Fruit fly (Drosophila melanogaster) whole organism, embryonic: Measurements from ENCODE around the gene CG9855.

Experiments
- Aef1 ChIP-seq: fragments of 200-800 bp; sonication (Bioruptor generic); IDR thresholded peaks from 3 replicates; pipeline ENCODE4 v1.3.6; 2022; ENCODE audit warnings: missing biosample characterization, missing genetic modification characterization
- CG12104 ChIP-seq: fragments of 200-800 bp; sonication (Bioruptor generic); optimal IDR thresholded peaks from 3 replicates; lab custom pipeline; 2016; ENCODE audit warnings: missing biosample characterization, missing genetic modification characterization
- CG13424 ChIP-seq: fragments of 200-800 bp; sonication (Bioruptor generic); optimal IDR thresholded peaks from 2 replicates; lab custom pipeline; 2019; ENCODE audit warnings: missing biosample characterization, mild to moderate bottlenecking, missing genetic modification characterization, moderate library complexity
- CG14710 ChIP-seq: fragments of 200-800 bp; sonication (Bioruptor generic); optimal IDR thresholded peaks from 3 replicates; lab custom pipeline; 2019; ENCODE audit warnings: missing biosample characterization, mild to moderate bottlenecking, missing genetic modification characterization, moderate library complexity
- CG1529 ChIP-seq: fragments of 200-800 bp; sonication (Bioruptor generic); optimal IDR thresholded peaks from 3 replicates; lab custom pipeline; 2018; ENCODE audit warnings: missing biosample characterization, missing genetic modification characterization
- CG17361 ChIP-seq: fragments of 200-800 bp; sonication (Bioruptor generic); IDR thresholded peaks from 3 replicates; pipeline ENCODE4 v1.3.6; 2022; ENCODE audit warnings: missing biosample characterization, missing genetic modification characterization
- CG17912 ChIP-seq: fragments of 200-800 bp; sonication (Bioruptor generic); optimal IDR thresholded peaks from 2 replicates; lab custom pipeline; 2018; ENCODE audit warnings: missing biosample characterization, mild to moderate bottlenecking, missing genetic modification characterization
- CG2116 ChIP-seq: fragments of 200-800 bp; sonication (Bioruptor generic); optimal IDR thresholded peaks from 3 replicates; lab custom pipeline; 2018; ENCODE audit warnings: missing biosample characterization, mild to moderate bottlenecking, missing genetic modification characterization
- CG2712 ChIP-seq: fragments of 200-800 bp; optimal IDR thresholded peaks from 3 replicates; lab custom pipeline; 2019; ENCODE audit warnings: missing biosample characterization, mild to moderate bottlenecking, missing genetic modification characterization, moderate library complexity
- CG3163 ChIP-seq: fragments of 200-800 bp; sonication (Bioruptor generic); optimal IDR thresholded peaks from 3 replicates; lab custom pipeline; 2016; ENCODE audit warnings: missing biosample characterization, missing genetic modification characterization
- CG3995 ChIP-seq: fragments of 200-800 bp; sonication (Bioruptor generic); optimal IDR thresholded peaks from 3 replicates; lab custom pipeline; 2016; ENCODE audit warnings: missing biosample characterization, missing genetic modification characterization
- CG42726 ChIP-seq: fragments of 200-800 bp; sonication (Bioruptor generic); IDR thresholded peaks from 2 replicates; pipeline ENCODE4 v1.3.6; 2022; ENCODE audit warnings: missing biosample characterization, missing genetic modification characterization; ENCODE audit not compliant: partially characterized antibody
- CG4854 ChIP-seq: fragments of 200-800 bp; sonication (Bioruptor generic); optimal IDR thresholded peaks from 2 replicates; lab custom pipeline; 2016; ENCODE audit warnings: missing biosample characterization, missing genetic modification characterization, inconsistent platforms
- CG5245 ChIP-seq: fragments of 200-800 bp; sonication (Bioruptor generic); optimal IDR thresholded peaks from 3 replicates; lab custom pipeline; 2016; ENCODE audit warnings: missing biosample characterization, missing genetic modification characterization
- CG6765 ChIP-seq: fragments of 200-800 bp; sonication (Bioruptor generic); optimal IDR thresholded peaks from 3 replicates; lab custom pipeline; 2017; ENCODE audit warnings: missing biosample characterization, mild to moderate bottlenecking, missing genetic modification characterization
- CHES-1-like ChIP-seq: fragments of 200-800 bp; sonication (Bioruptor generic); optimal IDR thresholded peaks from 2 replicates; lab custom pipeline; 2016; ENCODE audit warnings: missing biosample characterization, missing genetic modification characterization
- Dll ChIP-seq: fragments of 200-800 bp; sonication (Bioruptor generic); IDR thresholded peaks from 4 replicates; pipeline ENCODE4 v1.3.6; 2022; ENCODE audit warnings: missing biosample characterization, missing genetic modification characterization; ENCODE audit not compliant: partially characterized antibody
- Ets97D ChIP-seq: fragments of 200-800 bp; sonication (Bioruptor generic); optimal IDR thresholded peaks from 3 replicates; lab custom pipeline; 2016; ENCODE audit warnings: missing biosample characterization, missing genetic modification characterization
- H15 ChIP-seq: fragments of 200-800 bp; sonication (Bioruptor generic); IDR thresholded peaks from 3 replicates; pipeline ENCODE4 v1.3.6; 2022; ENCODE audit warnings: missing biosample characterization, missing genetic modification characterization
- HLH4C ChIP-seq: fragments of 200-800 bp; sonication (Bioruptor generic); IDR thresholded peaks from 3 replicates; pipeline ENCODE4 v1.3.6; 2022; ENCODE audit warnings: missing biosample characterization, missing genetic modification characterization; ENCODE audit not compliant: partially characterized antibody
- Lim3 ChIP-seq: fragments of 200-800 bp; sonication (Bioruptor generic); IDR thresholded peaks from 2 replicates; pipeline ENCODE4 v1.3.6; 2022; ENCODE audit warnings: missing biosample characterization, missing genetic modification characterization
- Mes4 ChIP-seq: fragments of 200-800 bp; sonication (Bioruptor generic); optimal IDR thresholded peaks from 2 replicates; lab custom pipeline; 2016; ENCODE audit warnings: missing biosample characterization, missing genetic modification characterization
- NC2α ChIP-seq: fragments of 200-800 bp; sonication (Bioruptor generic); optimal IDR thresholded peaks from 2 replicates; lab custom pipeline; 2016; ENCODE audit warnings: missing biosample characterization, missing genetic modification characterization
- NFAT ChIP-seq: fragments of 200-800 bp; sonication (Bioruptor generic); IDR thresholded peaks from 2 replicates; pipeline ENCODE4 v1.3.6; 2022; ENCODE audit warnings: missing biosample characterization, missing genetic modification characterization
- Neu2 ChIP-seq: fragments of 200-800 bp; sonication (Bioruptor generic); optimal IDR thresholded peaks from 3 replicates; lab custom pipeline; 2016; ENCODE audit warnings: missing biosample characterization, missing genetic modification characterization, borderline replicate concordance
- Opbp ChIP-seq: fragments of 200-800 bp; sonication (Bioruptor generic); IDR thresholded peaks from 3 replicates; pipeline ENCODE4 v1.3.6; 2022; ENCODE audit warnings: missing biosample characterization, missing genetic modification characterization; ENCODE audit not compliant: partially characterized antibody
- PHDP ChIP-seq: fragments of 200-800 bp; sonication (Bioruptor generic); optimal IDR thresholded peaks from 3 replicates; lab custom pipeline; 2018; ENCODE audit warnings: missing biosample characterization, mild to moderate bottlenecking, missing genetic modification characterization, moderate library complexity
- Rfx ChIP-seq: fragments of 200-800 bp; sonication (Bioruptor generic); IDR thresholded peaks from 2 replicates; pipeline ENCODE4 v1.3.6; 2022; ENCODE audit warnings: missing biosample characterization, missing genetic modification characterization
- Rx ChIP-seq: fragments of 200-800 bp; sonication (Bioruptor generic); IDR thresholded peaks from 2 replicates; pipeline ENCODE4 v1.3.6; 2022; ENCODE audit warnings: missing biosample characterization, missing genetic modification characterization
- Trl ChIP-seq, 3 experiments: fragments of >200 bp in 2 of 3; fragments of 200-800 bp in 1 of 3; sonication (Bioruptor generic) in 1 of 3; optimal IDR thresholded peaks; 2 replicates in 1 of 3; 3 replicates in 2 of 3; lab custom pipeline; 2016 to 2017; ENCODE audit warnings: missing biosample characterization in 1 of 3, missing genetic modification characterization in 1 of 3
- Usf ChIP-seq: fragments of 200-800 bp; sonication (Bioruptor generic); optimal IDR thresholded peaks from 2 replicates; lab custom pipeline; 2017; ENCODE audit warnings: missing genotype, missing biosample characterization, missing genetic modification characterization
- cg ChIP-seq: fragments of 200-800 bp; sonication (Bioruptor generic); optimal IDR thresholded peaks from 3 replicates; lab custom pipeline; 2019; ENCODE audit warnings: missing biosample characterization, mild to moderate bottlenecking, missing genetic modification characterization, moderate library complexity
- chm ChIP-seq: fragments of 200-800 bp; sonication (Bioruptor generic); IDR thresholded peaks from 2 replicates; pipeline ENCODE4 v1.3.6; 2022; ENCODE audit warnings: missing biosample characterization, missing genetic modification characterization
- ewg ChIP-seq: fragments of 200-800 bp; sonication (Bioruptor generic); optimal IDR thresholded peaks from 3 replicates; lab custom pipeline; 2017; ENCODE audit warnings: mild to moderate bottlenecking, missing biosample characterization, missing genetic modification reagents, missing genetic modification characterization
- fd64A ChIP-seq: fragments of 200-800 bp; sonication (Bioruptor generic); optimal IDR thresholded peaks from 3 replicates; lab custom pipeline; 2018; ENCODE audit warnings: missing biosample characterization, mild to moderate bottlenecking, missing genetic modification characterization
- gcm ChIP-seq: fragments of 200-800 bp; sonication (Bioruptor generic); optimal IDR thresholded peaks from 2 replicates; lab custom pipeline; 2019; ENCODE audit warnings: missing biosample characterization, mild to moderate bottlenecking, missing genetic modification characterization, moderate library complexity
- gfzf ChIP-seq: fragments of 200-800 bp; sonication (Bioruptor generic); optimal IDR thresholded peaks from 2 replicates; lab custom pipeline; 2016; ENCODE audit warnings: missing biosample characterization, mild to moderate bottlenecking, missing genetic modification characterization, moderate library complexity
- klu ChIP-seq: fragments of 200-800 bp; sonication (Bioruptor generic); IDR thresholded peaks from 2 replicates; pipeline ENCODE4 v1.3.6; 2022; ENCODE audit warnings: missing biosample characterization, missing genetic modification characterization
- lab ChIP-seq: fragments of 200-800 bp; sonication (Bioruptor generic); optimal IDR thresholded peaks from 3 replicates; lab custom pipeline; 2017; ENCODE audit warnings: missing biosample characterization, missing genetic modification characterization, mild to moderate bottlenecking, moderate library complexity, missing genetic modification reagents
- lilli ChIP-seq: fragments of 200-800 bp; sonication (Bioruptor generic); optimal IDR thresholded peaks from 3 replicates; lab custom pipeline; 2016; ENCODE audit warnings: missing biosample characterization, missing genetic modification characterization
- nerfin-2 ChIP-seq: fragments of 200-800 bp; sonication (Bioruptor generic); IDR thresholded peaks from 2 replicates; pipeline ENCODE4 v1.3.6; 2022; ENCODE audit warnings: missing biosample characterization, missing genetic modification characterization; ENCODE audit not compliant: partially characterized antibody
- oc ChIP-seq: fragments of 200-800 bp; sonication (Bioruptor generic); optimal IDR thresholded peaks from 2 replicates; lab custom pipeline; 2018; ENCODE audit warnings: missing biosample characterization, mild to moderate bottlenecking, missing genetic modification characterization, moderate library complexity
- pita ChIP-seq: fragments of 200-800 bp; sonication (Bioruptor generic); optimal IDR thresholded peaks from 2 replicates; lab custom pipeline; 2017; ENCODE audit warnings: missing biosample characterization, mild to moderate bottlenecking, missing genetic modification characterization
- pnt ChIP-seq: fragments of 200-800 bp; sonication (Bioruptor generic); optimal IDR thresholded peaks from 3 replicates; lab custom pipeline; 2016; ENCODE audit warnings: missing biosample characterization, missing genetic modification characterization
- prd ChIP-seq, 3 experiments: fragments of >200 bp in 2 of 3; fragments of 200-800 bp in 1 of 3; sonication (Bioruptor generic) in 1 of 3; optimal IDR thresholded peaks in 2 of 3; IDR thresholded peaks in 1 of 3; 2 replicates in 2 of 3; 3 replicates in 1 of 3; pipeline versions ENCODE4 v1.3.6 to Lab custom; 2017 to 2022; ENCODE audit warnings: missing biosample characterization in 1 of 3, missing genetic modification characterization in 1 of 3
- run ChIP-seq: fragments of 200-800 bp; sonication (Bioruptor generic); optimal IDR thresholded peaks from 3 replicates; lab custom pipeline; 2018; ENCODE audit warnings: missing biosample characterization, mild to moderate bottlenecking, missing genetic modification characterization
- ssp ChIP-seq: fragments of 200-800 bp; sonication (Bioruptor generic); IDR thresholded peaks from 2 replicates; pipeline ENCODE4 v1.3.6; 2022; ENCODE audit warnings: missing biosample characterization, missing genetic modification characterization
- zen2 ChIP-seq: fragments of 200-800 bp; sonication (Bioruptor generic); IDR thresholded peaks from 3 replicates; pipeline ENCODE4 v1.3.6; 2022; ENCODE audit warnings: missing biosample characterization, missing genetic modification characterization; ENCODE audit not compliant: partially characterized antibody

Gene CG9855

DNA sequence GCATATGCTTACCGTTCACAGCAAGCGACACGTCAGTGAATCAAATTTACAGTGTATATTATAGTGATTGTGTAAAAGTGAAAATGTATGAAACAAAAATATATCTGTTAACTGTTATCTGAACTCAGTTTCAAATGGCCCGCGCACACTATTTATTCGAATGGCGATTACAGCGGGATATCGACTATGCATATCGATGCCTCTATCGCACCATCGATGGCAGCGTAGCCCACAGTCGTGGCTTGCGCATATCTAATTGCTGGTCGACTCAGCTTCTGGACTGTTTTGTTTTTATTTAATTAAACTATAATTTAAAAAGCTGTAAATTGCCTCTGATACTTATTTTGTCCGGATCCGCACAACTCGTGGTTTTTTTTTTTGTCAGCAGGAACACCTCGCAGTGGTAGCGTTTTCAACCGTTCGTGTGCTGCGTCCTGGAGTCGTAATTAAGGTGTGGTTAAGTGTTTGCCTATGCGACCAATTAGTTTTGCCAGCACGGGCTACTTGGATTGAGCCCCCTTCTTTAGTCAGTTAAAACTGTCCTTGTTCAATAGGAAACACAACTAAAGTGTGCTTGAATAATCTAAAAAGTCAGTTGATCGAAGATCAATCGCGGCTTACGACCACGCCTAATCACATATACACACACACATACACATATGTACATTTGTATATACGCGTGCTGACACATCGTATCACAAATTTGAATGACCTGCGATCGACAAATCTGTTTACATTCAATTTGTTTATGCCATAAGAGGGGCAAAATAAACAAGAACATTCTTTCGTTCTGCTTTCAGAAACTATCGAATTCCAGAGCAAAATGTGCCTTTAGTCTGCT, 16.4 kb downstream of the CG9855 start, which contains the start of gene Cont (continued):
- TF ChIP-seq HLH4C (peak; percentile 93), Aef1 (GFP tag; lab: Robert Waterston, UW) (no peak), NFAT (GFP tag; lab: Robert Waterston, UW) (no peak), oc (no peak), nerfin-2 (GFP tag; lab: Robert Waterston, UW) (peak; percentile 94), Opbp (GFP tag; lab: Robert Waterston, UW) (peak; percentile 97), Mes4 (GFP tag; lab: Kevin White, UChicago) (no peak), zen2 (GFP tag; lab: Robert Waterston, UW) (peak; percentile 89), NC2α (GFP tag; lab: Kevin White, UChicago) (no peak), CG3163 (GFP tag; lab: Kevin White, UChicago) (no peak), prd (optimal IDR thresholded peaks at IDR 0.05; lab: Kevin White, UChicago) (no peak), prd (GFP tag; IDR thresholded peaks at IDR 0.05; lab: Robert Waterston, UW) (no peak), klu (GFP tag; lab: Robert Waterston, UW) (no peak), ssp (no peak), H15 (no peak), pnt (GFP tag; lab: Kevin White, UChicago) (no peak), CG14710 (tag; lab: Kevin White, UChicago) (peak; percentile 46), CG5245 (GFP tag; lab: Kevin White, UChicago) (no peak), Trl (optimal IDR thresholded peaks at IDR 0.05; lab: Kevin White, UChicago) (no peak), Trl (GFP tag; optimal IDR thresholded peaks at IDR 0.05; lab: Kevin White, UChicago) (no peak), CG17361 (0 out of 3 replicates have a peak, but pooled peaks have one; percentile 10), Ets97D (peak; percentile 38), CG3995 (GFP tag; lab: Kevin White, UChicago) (no peak), ewg (peak; percentile 6), gcm (GFP tag; lab: Kevin White, UChicago) (no peak), CG42726 (GFP tag; lab: Robert Waterston, UW) (peak; percentile 93), PHDP (tag; lab: Kevin White, UChicago) (no peak), run (tag; lab: Kevin White, UChicago) (no peak), cg (GFP tag; lab: Kevin White, UChicago) (peak; percentile 76), CG17912 (GFP tag; lab: Kevin White, UChicago) (no peak), Rx (GFP tag; lab: Robert Waterston, UW) (no peak), CG6765 (GFP tag; lab: Kevin White, UChicago) (no peak), Rfx (peak; percentile 59), gfzf (GFP tag; lab: Kevin White, UChicago) (peak; percentile 9), CHES-1-like (GFP tag; lab: Kevin White, UChicago) (no peak), fd64A (GFP tag; lab: Kevin White, UChicago) (no peak), CG1529 (no peak), lab (GFP tag; lab: Kevin White, UChicago) (no peak), Lim3 (no peak), CG4854 (GFP tag; lab: Kevin White, UChicago) (no peak), CG2116 (GFP tag; lab: Kevin White, UChicago) (peak; percentile 87), pita (GFP tag; lab: Kevin White, UChicago) (no peak), CG13424 (tag; lab: Kevin White, UChicago) (no peak), lilli (GFP tag; lab: Kevin White, UChicago) (peak; percentile 49), Dll (GFP tag; lab: Robert Waterston, UW) (peak; percentile 91), CG2712 (tag; lab: Kevin White, UChicago) (peak; percentile 31), Usf (GFP tag; lab: Kevin White, UChicago) (no peak), CG12104 (GFP tag; lab: Kevin White, UChicago) (no peak), Neu2 (peak; percentile 20), chm (no peak)
